Worm (Caenorhabditis elegans): ENCODE results near the gene srv-24.
A peak's percentile ranks its signal among the peaks of the same experiment; 100 is the strongest.

ce11 chrIV:6321667-6322066 is 31.0 kb upstream of the srv-24 start, which contains the start of gene Y73B6BL.29:
- TF ChIP-seq klf-2 (GFP tag; conservative IDR thresholded peaks at IDR 0.05) (0 out of 2 replicates have a peak, but pooled peaks have one; percentile 60), med-1 (GFP tag; optimal IDR thresholded peaks at IDR 0.05; ENCODE audit: insufficient read depth) (no peak), ztf-29 (GFP tag; IDR thresholded peaks at IDR 0.05) (no peak), T22C8.4 (GFP tag; IDR thresholded peaks at IDR 0.05) (peak; percentile 38; the same call in 1 of the 2 replicates), flt-1 (GFP tag; IDR thresholded peaks at IDR 0.05) (peak; percentile 62; the same call in 1 of the 2 replicates)
